Worm (Caenorhabditis elegans) whole organism, L4/young adult: ENCODE results near the gene bus-8B.

Source experiments
- W03F9.2 ChIP-seq: fragments of 150-350 bp; optimal IDR thresholded peaks from 2 replicates; lab custom pipeline; 2014; ENCODE audit warnings: missing biosample characterization, missing genetic modification characterization
- dao-5 ChIP-seq: sonication (generic microtip); optimal IDR thresholded peaks from 2 replicates; lab custom pipeline; 2016; ENCODE audit warnings: missing genotype, missing genetic modification characterization, moderate library complexity, missing compliant biosample characterization
- him-1 ChIP-seq: sonication (generic microtip); optimal IDR thresholded peaks from 2 replicates; lab custom pipeline; 2016; ENCODE audit warnings: missing genotype, missing genetic modification reagents, missing genetic modification characterization, missing compliant biosample characterization

ce11 chrX:5519567-5519966, 26.4 kb downstream of the bus-8B start:
- TF ChIP-seq dao-5 (tag; lab: Kevin White, UChicago), result no peak
- TF ChIP-seq him-1 (tag; lab: Kevin White, UChicago), result no peak
- no peak for TF ChIP-seq W03F9.2
